Fruit fly (Drosophila melanogaster) S2 (cell line): ENCODE results near the gene CG7079.

Experiments used
- CG8478 ChIP-seq: fragments of >200 bp; optimal IDR thresholded peaks from 2 replicates; lab custom pipeline; 2018
- CTCF ChIP-seq, 2 experiments: fragments of >200 bp; optimal IDR thresholded peaks; 2 replicates each; lab custom pipeline; 2018

DNA sequence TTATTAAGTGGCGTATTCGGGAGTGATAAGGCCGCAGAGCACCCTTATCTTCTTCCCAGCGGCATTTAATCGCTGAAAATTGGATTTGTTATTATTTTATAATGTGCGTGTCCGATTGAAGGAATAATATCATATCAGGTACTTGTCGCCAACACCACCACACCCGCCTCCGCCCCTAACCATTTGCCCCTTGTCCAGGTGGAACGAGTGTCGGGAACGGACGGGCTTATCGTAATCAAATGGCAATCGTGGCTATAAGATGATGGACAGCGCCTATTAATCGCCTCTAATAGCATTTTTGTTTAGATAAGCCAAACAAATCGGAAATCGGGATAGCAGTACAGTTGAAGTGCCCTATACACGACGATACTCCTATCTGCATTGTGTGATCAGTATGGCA, 29.6 kb upstream of the CG7079 start:
- TF ChIP-seq CTCF (optimal IDR thresholded peaks at IDR 0.05; lab: Kevin White, UChicago) (no peak), CG8478 (no peak)
